Fruit fly (Drosophila melanogaster): ENCODE results near the gene fzy.
A peak's percentile ranks its signal among the peaks of the same experiment; 100 is the strongest.

fzy gene

DNA sequence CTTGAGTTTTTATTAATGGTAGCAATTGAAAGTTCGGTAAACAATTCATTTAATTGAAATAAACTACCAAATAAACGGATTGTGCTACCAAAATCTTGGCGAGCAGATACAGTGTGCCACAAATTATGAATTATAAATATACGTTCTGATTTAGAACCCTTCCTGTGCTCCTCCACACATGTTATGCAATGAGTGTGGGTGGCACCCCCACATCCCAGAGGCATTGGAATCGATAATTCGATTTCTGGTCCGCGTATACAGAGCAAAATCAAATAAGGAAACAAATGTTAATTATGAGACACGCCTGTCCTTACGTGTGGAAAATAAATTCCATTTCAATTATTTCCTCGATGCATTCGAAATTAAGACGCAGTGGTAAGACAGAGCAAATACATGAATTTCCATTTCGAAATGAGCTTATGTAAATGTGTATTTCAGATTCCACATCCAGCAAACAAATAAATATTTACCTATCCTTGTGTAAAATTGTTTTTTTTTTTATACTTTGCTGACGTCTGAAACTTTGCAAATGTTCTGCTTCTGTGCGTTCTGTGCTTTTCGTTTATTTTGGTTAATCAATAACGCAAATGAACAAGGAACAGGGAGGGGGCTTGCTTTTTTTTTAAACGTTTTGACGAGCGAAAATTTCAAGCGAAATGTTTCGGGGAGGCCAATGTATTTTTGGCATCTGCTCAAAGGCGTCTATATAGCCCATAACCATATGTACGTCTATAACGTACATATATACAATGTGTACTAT is 11.3 kb downstream of the fzy start:
- TF ChIP-seq CG8478 (optimal IDR thresholded peaks at IDR 0.05) = no peak
- no peak for TF ChIP-seq CTCF (optimal IDR thresholded peaks at IDR 0.05)

DNA sequence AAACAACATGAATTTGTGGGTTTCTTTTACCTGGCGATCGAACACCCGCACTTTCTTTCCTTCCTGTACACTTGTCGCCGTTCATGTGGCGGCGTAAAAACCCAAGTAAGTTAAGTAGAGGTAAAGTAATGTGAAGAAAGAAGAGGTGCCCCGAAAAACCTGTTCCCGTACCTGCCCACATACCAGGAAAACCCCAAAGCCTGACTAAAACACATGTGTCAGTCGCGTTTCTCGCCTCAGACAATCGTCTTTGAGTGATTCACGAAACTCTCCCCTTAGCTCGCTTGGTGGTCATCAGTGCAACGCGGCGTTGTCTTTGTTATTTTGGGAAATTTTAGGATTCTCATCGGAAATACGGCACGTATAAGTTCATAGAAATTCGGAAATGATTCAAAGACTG is 12.8 kb downstream of the fzy start:
- TF ChIP-seq CTCF (optimal IDR thresholded peaks at IDR 0.05) (no peak), CG8478 (optimal IDR thresholded peaks at IDR 0.05) (no peak)

DNA sequence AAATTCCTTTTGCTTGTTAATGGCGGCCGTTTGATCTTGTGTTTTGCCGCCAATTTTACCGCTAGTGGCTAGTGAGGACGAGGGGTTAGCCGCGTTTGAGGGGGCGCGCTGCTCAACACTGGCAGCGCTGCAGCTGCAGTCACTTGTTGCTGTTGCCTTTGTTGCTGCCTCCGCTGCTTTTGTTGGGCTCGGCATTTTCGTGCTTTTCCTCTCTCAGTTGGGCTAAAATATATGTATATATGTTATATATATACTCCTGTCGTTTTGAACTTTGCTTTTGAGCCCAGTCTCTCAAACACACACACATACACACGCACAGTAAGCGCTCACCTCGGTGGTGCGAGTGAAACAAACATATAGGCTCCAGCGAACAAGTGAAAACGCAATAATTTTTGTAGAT is 14.1 kb downstream of the fzy start:
- TF ChIP-seq CTCF (optimal IDR thresholded peaks at IDR 0.05) (no peak), CG8478 (optimal IDR thresholded peaks at IDR 0.05) (no peak)

DNA sequence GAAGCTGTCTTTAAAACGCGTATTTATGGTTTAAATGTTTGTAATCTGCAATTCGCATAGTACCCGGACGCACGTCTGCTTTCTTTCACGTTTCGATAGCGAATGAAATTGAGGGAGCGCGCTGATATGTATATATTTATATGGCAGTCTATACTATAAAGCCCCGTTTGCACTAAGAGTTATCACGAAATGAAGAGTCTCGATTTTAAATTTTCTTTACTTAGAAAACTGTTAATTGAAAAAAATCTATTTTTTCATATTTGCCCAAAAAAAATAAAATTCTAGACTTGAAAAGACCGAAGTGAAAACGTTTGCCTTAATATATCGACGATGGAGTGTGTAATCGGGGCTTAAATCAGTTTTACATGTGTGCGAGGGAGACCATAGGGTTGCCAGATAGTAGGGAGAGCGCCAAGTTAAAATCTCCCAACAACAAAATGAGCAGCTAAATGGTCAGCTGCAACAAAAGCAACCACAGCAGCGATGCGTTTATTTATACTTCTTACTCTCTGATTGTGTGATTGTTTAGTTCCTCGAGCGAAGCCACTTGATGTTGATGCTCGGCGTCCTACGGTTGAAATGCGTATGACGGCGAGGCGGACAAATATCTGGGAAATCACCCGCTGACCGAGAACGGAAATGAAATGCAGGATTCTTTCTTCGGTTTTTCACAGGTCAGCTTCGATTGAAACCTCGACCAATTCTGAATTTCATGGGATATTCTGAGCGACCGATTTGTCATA is 14.9 kb downstream of the fzy start, which contains the start of gene cact:
Gene cact, minus strand, starts transcription at position 693 of the 743 bp plus-strand sequence.
- no peak for TF ChIP-seq CTCF (optimal IDR thresholded peaks at IDR 0.05)
- TF ChIP-seq CG8478 (optimal IDR thresholded peaks at IDR 0.05) = no peak

DNA sequence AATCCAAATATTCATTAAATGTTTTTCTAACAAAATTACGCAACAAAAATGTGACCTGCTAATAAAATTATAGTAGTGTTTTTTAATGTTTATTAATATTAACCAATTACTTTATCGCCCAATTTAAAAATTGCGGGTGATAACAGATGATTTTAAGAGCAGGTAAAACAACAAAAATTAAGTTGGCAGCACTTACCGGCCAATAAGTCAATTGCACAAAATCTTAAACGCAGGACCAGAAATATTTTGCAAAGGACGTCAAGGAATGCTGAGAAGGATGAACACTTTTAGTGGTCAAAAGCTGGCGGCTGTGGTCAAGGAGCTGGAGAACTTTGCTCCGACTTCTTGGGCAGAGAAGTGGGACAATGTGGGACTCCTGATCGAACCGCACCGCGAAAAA is 16.1 kb downstream of the fzy start, which contains the start of gene CG4278:
Gene CG4278, plus strand, starts transcription at position 178 of the 400 bp plus-strand sequence.
- no peak for TF ChIP-seq CTCF (optimal IDR thresholded peaks at IDR 0.05)
- no peak for TF ChIP-seq CG8478 (optimal IDR thresholded peaks at IDR 0.05)

DNA sequence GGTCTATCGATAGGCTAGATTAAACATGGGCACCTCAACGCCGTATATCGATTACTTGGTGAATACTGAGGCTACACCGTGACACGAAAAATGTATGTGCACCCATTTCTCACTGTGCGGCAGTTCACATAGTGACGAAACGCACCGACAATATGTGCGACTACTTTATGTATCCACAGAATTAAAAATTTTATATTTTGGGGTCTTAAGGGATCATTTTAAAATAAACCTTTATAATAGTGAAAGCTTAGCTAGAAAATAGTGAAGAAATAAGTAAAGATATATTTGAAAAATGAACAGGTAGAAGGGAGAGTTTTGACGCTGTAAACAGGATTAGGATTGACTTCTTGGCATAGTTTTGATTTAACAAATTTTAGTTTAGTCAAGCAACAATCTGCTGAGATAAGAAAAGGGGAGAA is 18.4 kb downstream of the fzy start, which contains the start of gene mRpL4:
Gene mRpL4, minus strand, starts transcription at position 31 of the 419 bp plus-strand sequence.
- TF ChIP-seq CTCF (optimal IDR thresholded peaks at IDR 0.05) (peak in 1 of 2 experiments; percentile 19), CG8478 (optimal IDR thresholded peaks at IDR 0.05) (no peak)

DNA sequence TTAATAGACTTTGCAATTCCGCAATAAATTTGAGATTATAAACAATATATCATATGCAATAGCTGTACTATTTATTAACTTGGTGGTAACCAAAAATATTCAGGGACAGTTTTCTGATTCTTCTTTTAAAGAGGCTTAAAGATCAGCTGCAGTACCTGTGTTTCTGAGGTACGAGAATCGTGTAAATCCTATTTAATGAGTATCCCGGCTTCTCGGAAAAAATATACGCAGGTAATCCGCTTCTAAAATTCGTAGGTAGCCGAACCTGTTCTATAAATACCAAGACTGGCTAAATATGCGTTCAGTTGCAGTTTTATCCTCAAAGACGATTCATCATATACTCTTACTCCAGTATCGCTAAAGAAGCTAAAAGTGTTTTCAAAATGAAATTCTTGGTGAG is 18.9 kb downstream of the fzy start, which contains the start of gene CG4440:
Gene CG4440, plus strand, starts transcription at position 301 of the 400 bp plus-strand sequence.
- TF ChIP-seq CG8478 (optimal IDR thresholded peaks at IDR 0.05) (no peak), CTCF (optimal IDR thresholded peaks at IDR 0.05) (no peak)

DNA sequence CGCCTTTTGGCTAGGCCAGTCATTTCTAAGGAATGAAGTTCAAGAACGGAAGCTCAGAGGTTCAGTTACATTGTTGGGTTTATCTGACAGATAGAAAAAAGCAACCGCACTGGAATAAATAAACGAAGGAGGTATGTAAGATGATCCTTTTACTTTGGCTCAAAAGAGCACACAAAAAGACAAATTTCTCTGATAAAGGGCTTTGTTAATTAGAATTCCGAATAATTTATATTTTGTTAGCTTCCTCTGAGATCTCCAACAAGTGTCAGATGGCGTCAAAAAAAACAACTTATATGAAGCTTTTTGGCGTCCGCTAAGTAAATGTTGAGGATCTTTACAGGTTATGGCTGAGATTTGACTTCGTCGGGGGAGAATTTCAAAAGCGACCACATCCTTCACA is 27.0 kb downstream of the fzy start, which contains the start of gene CG31817:
Gene CG31817, minus strand, starts transcription at position 101 of the 400 bp plus-strand sequence.
- TF ChIP-seq CG8478 (optimal IDR thresholded peaks at IDR 0.05) = no peak
- TF ChIP-seq CTCF (optimal IDR thresholded peaks at IDR 0.05) = no peak

DNA sequence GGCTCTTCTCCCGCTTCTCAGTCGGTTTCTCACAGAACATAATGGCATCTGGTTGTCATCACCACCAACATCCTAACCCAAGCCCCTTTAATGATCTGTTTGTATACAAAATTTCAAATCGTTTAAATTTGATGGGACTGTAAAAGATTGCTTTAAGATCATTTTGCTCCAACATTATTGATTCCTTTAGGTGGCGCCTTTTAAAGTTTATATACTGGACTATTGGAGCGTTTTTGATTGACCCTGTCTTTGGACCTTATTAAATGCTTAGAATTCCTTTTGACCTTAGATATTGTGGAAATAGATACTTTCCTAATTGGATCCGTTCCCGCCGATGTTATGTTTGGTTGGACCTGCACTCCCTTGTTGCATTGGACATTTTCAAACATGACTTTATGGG is 29.5 kb downstream of the fzy start, which contains the start of gene CG42266:
Gene CG42266, minus strand, starts transcription at position 101 of the 400 bp plus-strand sequence.
- TF ChIP-seq CG8478 (optimal IDR thresholded peaks at IDR 0.05) = no peak

DNA sequence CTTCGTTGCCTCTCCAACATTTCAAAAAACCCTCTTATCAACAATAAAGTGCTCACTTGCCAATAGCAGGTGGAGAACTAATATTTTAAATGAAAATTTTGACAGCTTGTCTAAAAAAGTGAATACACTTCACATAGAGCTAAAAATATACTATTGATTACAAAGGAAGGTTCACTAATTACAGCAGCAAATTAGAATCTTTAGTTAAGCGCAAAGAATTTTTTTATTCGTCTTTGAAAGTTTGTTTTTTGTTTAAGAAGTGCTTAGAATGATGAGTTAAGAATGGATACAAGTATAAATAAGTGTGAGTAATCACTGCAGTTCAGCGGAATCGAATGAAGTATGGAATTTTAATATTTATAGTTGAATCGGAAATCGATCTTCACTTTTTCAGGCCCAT is 31.5 kb downstream of the fzy start, which contains the start of gene CG44405:
Gene CG44405, minus strand, starts transcription at position 101 of the 400 bp plus-strand sequence.
- no peak for TF ChIP-seq CTCF (optimal IDR thresholded peaks at IDR 0.05)
- TF ChIP-seq CG8478 (optimal IDR thresholded peaks at IDR 0.05) = no peak

DNA sequence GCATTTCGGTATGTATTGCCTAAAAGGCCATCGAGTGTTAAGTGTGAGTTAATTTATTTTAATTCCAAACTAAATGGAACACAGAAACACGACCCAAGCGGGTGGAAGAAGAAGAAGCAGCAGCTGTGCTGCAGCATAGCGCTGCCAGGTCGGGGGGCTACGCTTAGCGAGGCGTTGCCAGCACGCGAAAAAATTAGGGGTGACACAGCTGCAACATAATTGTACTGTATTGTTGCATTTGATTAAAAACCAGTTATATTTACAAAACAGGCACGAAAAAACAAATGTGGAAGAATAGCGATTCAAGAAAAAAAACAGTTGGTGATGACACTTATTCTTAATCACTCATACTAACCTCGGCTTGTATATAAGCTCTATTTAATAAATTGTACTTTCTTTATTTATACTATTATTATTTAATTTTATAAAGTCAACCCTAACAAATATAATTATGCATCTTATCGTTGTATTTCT is 39.4 kb downstream of the fzy start:
- TF ChIP-seq CG8478 (optimal IDR thresholded peaks at IDR 0.05) = no peak
- peak; percentile 71 to 75 for TF ChIP-seq CTCF (optimal IDR thresholded peaks at IDR 0.05)

DNA sequence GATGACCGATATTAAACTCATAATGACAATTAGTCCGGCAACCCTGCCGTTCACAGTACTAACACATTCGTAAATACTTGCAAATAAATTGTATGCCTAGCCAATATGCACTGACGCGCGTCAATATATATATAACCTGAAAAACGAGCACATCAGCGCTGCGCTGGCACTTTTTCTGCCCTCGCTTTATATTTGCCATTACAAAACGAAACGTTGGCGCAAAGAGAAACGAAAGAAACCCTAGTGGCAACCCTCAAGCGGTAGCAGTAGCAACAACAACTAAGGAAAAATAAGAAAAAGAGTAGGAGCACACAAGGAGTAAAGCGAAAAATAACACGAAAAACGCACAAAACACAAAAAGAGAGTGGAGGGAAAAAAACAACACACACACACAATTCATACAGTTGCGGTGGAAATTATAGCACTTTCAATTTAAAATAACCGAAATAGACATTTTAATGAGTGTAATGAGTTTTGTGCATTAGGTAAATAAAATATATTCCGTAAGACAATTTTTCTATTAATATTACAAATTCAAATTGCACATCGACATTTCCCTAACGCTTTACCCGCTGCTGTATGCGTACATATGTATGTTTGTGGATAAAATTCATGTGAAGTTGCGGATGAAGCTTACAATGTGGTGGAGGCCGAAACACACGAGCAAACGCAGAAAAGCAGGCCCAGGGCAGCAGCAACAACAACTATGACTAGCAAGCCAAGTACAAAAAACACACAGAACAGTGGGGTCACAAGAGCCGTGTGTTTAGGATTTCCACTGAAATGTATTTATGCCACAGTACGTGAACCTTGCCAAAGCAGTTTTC is 40.2 kb downstream of the fzy start:
- no peak for TF ChIP-seq CG8478 (optimal IDR thresholded peaks at IDR 0.05)
- TF ChIP-seq CTCF (optimal IDR thresholded peaks at IDR 0.05) = peak in 1 of 2 experiments; percentile 0

DNA sequence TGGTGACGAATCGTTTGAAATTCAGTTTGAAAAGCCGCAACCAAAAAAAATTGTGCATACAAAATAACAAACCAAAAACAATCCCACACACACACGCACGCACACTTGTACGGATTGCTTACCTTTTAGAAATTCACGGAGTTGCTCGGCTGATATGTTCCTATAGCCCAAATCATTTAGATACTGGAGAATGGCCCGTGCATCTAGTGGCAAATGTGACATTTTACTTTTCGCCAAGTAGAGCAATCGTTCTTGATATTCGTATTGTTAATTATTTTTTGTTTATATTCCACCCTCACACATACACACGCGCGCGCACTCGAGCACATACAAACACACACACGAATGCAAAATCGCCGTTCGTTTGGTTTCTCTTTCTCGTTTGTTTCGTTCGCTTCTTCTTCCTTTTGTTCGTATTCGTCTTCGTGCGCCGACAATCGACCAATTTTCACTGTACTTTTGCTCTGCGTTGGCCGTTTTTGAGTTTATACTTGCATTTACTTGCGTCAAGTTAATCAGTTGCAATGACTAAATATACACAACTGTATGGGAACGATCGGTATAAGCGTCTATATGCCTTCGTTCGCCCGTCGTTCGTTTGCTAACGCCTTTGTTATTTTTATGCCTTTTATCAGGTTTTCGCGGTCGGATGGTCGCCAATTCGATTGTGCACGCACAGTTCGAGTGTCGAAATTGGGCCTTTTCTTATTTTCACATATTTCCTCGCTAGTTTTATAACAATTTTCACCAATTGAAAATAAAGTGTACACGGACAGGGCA is 41.2 kb downstream of the fzy start:
- TF ChIP-seq CTCF (optimal IDR thresholded peaks at IDR 0.05) (no peak), CG8478 (optimal IDR thresholded peaks at IDR 0.05) (no peak)

Data from S2 (cell line).